Worm (Caenorhabditis elegans) whole organism, mixed stage, embryonic: ENCODE data around the gene F15E6.4.

Experiments
- cnd-1 ChIP-seq: fragments of 200-800 bp; sonication (Bioruptor generic); optimal IDR thresholded peaks from 2 replicates; lab custom pipeline; 2018; ENCODE audit warnings: mild to moderate bottlenecking, missing genetic modification characterization, missing compliant biosample characterization
- elt-1 ChIP-seq: sonication (generic microtip); optimal IDR thresholded peaks from 2 replicates; lab custom pipeline; 2017; ENCODE audit warnings: missing genetic modification characterization, mild to moderate bottlenecking, missing compliant biosample characterization, antibody characterized with exemption, moderate library complexity, borderline replicate concordance; ENCODE audit not compliant: insufficient read depth
- ham-2 ChIP-seq: fragments of 200-800 bp; sonication (Bioruptor generic); optimal IDR thresholded peaks from 2 replicates; lab custom pipeline; 2018; ENCODE audit warnings: mild to moderate bottlenecking, missing genetic modification characterization, missing compliant biosample characterization

F15E6.4 gene

ce11 chrIV:4338217-4338616 is 46.9 kb downstream of the F15E6.4 start:
- TF ChIP-seq elt-1 (tag; lab: Kevin White, UChicago) (peak; percentile 70), cnd-1 (tag; lab: Kevin White, UChicago) (no peak), ham-2 (GFP tag; lab: Kevin White, UChicago) (no peak)
